Worm (Caenorhabditis elegans): ENCODE measurements around the gene fipr-15.

fipr-15 gene

ce11 chrIV:10899091-10899490 is 18.7 kb downstream of the fipr-15 start, which contains the start of the genes F13E9.9 and F13E9.19:
TSS of gene F13E9.9 (minus strand) at chrIV:10899191.
TSS of gene F13E9.19 (plus strand) at chrIV:10899406.
- no peak for TF ChIP-seq C16A3.4 (tag; optimal IDR thresholded peaks at IDR 0.05)
- no peak for TF ChIP-seq pqm-1 (tag; optimal IDR thresholded peaks at IDR 0.05)
- no peak for TF ChIP-seq ceh-88 (GFP tag; IDR thresholded peaks at IDR 0.05)
- no peak for TF ChIP-seq fkh-4 (tag; optimal IDR thresholded peaks at IDR 0.05; ENCODE audit: borderline replicate concordance)
- TF ChIP-seq ztf-11 (tag; optimal IDR thresholded peaks at IDR 0.05) = no peak
- TF ChIP-seq dpl-1 (GFP tag; optimal IDR thresholded peaks at IDR 0.05) = no peak
- TF ChIP-seq efl-3 (GFP tag; optimal IDR thresholded peaks at IDR 0.05) = no peak
- no peak for TF ChIP-seq mep-1 (tag; optimal IDR thresholded peaks at IDR 0.05)
- no peak for TF ChIP-seq hpl-2 (GFP tag; optimal IDR thresholded peaks at IDR 0.05)
- no peak for TF ChIP-seq lin-15B (tag; optimal IDR thresholded peaks at IDR 0.05)
- no peak for TF ChIP-seq pag-3 (tag; optimal IDR thresholded peaks at IDR 0.05; ENCODE audit: borderline replicate concordance, insufficient read depth)

ce11 chrIV:10900083-10900482 is 19.7 kb downstream of the fipr-15 start, which contains the start of gene srlf-30:
TSS of gene srlf-30 (plus strand) at chrIV:10900383.
- TF ChIP-seq nhr-11 (tag; optimal IDR thresholded peaks at IDR 0.05) = no peak
- TF ChIP-seq mab-9 (GFP tag; IDR thresholded peaks at IDR 0.05) = no peak
- no peak for TF ChIP-seq grh-1 (GFP tag; IDR thresholded peaks at IDR 0.05)

- TF ChIP-seq Y116A8C.19 (tag; optimal IDR thresholded peaks at IDR 0.05; ENCODE audit: borderline replicate concordance) = no peak
- TF ChIP-seq lin-13 (GFP tag; optimal IDR thresholded peaks at IDR 0.05) = no peak
Observed at ce11 chrIV:10902476-10902875, 22.1 kb downstream of the fipr-15 start.

ce11 chrIV:10904282-10904681 is 23.9 kb downstream of the fipr-15 start, which contains the start of gene ZK596.3:
TSS of gene ZK596.3 (minus strand) at chrIV:10904382.
- TF ChIP-seq fos-1 (tag; optimal IDR thresholded peaks at IDR 0.05) (no peak), nhr-47 (tag; optimal IDR thresholded peaks at IDR 0.05) (no peak), elt-3 (tag; optimal IDR thresholded peaks at IDR 0.05) (no peak), ceh-63 (GFP tag; optimal IDR thresholded peaks at IDR 0.05) (no peak), ama-1 (optimal IDR thresholded peaks at IDR 0.05) (no peak)

ce11 chrIV:10909206-10909605 is 28.8 kb downstream of the fipr-15 start, which contains the start of gene ZK596.2:
TSS of gene ZK596.2 (minus strand) at chrIV:10909306.
- TF ChIP-seq egl-27 (tag; optimal IDR thresholded peaks at IDR 0.05) = no peak
- TF ChIP-seq C16A3.4 (tag; optimal IDR thresholded peaks at IDR 0.05) = no peak

- TF ChIP-seq nhr-84 (tag; optimal IDR thresholded peaks at IDR 0.05) = no peak
- TF ChIP-seq ztf-11 (tag; optimal IDR thresholded peaks at IDR 0.05) = no peak
- peak; percentile 56 for TF ChIP-seq nhr-71 (tag; optimal IDR thresholded peaks at IDR 0.05)
- no peak for TF ChIP-seq nhr-77 (tag; optimal IDR thresholded peaks at IDR 0.05)
- TF ChIP-seq nhr-90 (tag; optimal IDR thresholded peaks at IDR 0.05; ENCODE audit: poor library complexity) = peak; percentile 22
- TF ChIP-seq elt-2 (tag; optimal IDR thresholded peaks at IDR 0.05) = peak; percentile 49
- TF ChIP-seq efl-1 (optimal IDR thresholded peaks at IDR 0.05) = no peak
- peak in 1 of 2 experiments; percentile 75 for TF ChIP-seq efl-1 (GFP tag; optimal IDR thresholded peaks at IDR 0.05 in 1 of 2)
- TF ChIP-seq lin-35 (GFP tag; optimal IDR thresholded peaks at IDR 0.05) = peak in 1 of 2 experiments; percentile 29
- TF ChIP-seq aly-2 (tag; optimal IDR thresholded peaks at IDR 0.05) = no peak
- TF ChIP-seq snu-23 (GFP tag; optimal IDR thresholded peaks at IDR 0.05) = peak; percentile 64
- no peak for TF ChIP-seq hlh-4 (tag; optimal IDR thresholded peaks at IDR 0.05)
- peak; percentile 19 for TF ChIP-seq tbx-2 (tag; optimal IDR thresholded peaks at IDR 0.05)
- peak; percentile 26 for TF ChIP-seq nhr-19 (GFP tag; conservative IDR thresholded peaks at IDR 0.05)
- no peak for TF ChIP-seq nhr-12 (tag; optimal IDR thresholded peaks at IDR 0.05)
- TF ChIP-seq ceh-82 (tag; optimal IDR thresholded peaks at IDR 0.05) = no peak
- peak; percentile 69 for TF ChIP-seq nhr-20 (tag; optimal IDR thresholded peaks at IDR 0.05)
- no peak for TF ChIP-seq lin-39 (tag; optimal IDR thresholded peaks at IDR 0.05)
- no peak for TF ChIP-seq lsy-2 (tag; optimal IDR thresholded peaks at IDR 0.05)
- TF ChIP-seq elt-3 (tag; optimal IDR thresholded peaks at IDR 0.05) = peak in 3 of 6 experiments; percentile 29 to 65 (median 64)
- TF ChIP-seq lin-14 (GFP tag; optimal IDR thresholded peaks at IDR 0.05) = peak; percentile 59
- peak; percentile 88 for TF ChIP-seq nhr-85 (tag)
Observed at ce11 chrIV:10909708-10910107, 29.3 kb downstream of the fipr-15 start, which contains the start of gene pyk-2. TSS of gene pyk-2 (plus strand) at chrIV:10909913.

Measured in whole organism, L1 larva.